Worm (Caenorhabditis elegans) whole organism, L3 larva: ENCODE measurements around the gene ZK829.9.

Experiments
- R02D3.7 ChIP-seq: fragments of 150-350 bp; optimal IDR thresholded peaks from 2 replicates; lab custom pipeline; 2014; ENCODE audit warnings: missing biosample characterization, missing genetic modification characterization
- ZK546.5 ChIP-seq: sonication (generic microtip); optimal IDR thresholded peaks from 2 replicates; lab custom pipeline; 2017; ENCODE audit warnings: missing biosample characterization, missing genetic modification characterization
- ama-1 ChIP-seq: fragments of 150-350 bp; optimal IDR thresholded peaks from 2 replicates; lab custom pipeline; 2018
- ceh-16 ChIP-seq: sonication (generic microtip); optimal IDR thresholded peaks from 2 replicates; lab custom pipeline; 2017; ENCODE audit warnings: missing biosample characterization, missing genetic modification characterization
- ceh-28 ChIP-seq: fragments of 150-350 bp; optimal IDR thresholded peaks from 2 replicates; lab custom pipeline; 2014; ENCODE audit warnings: missing biosample characterization, missing genetic modification reagents, missing genetic modification characterization
- ceh-82 ChIP-seq: fragments of 150-350 bp; optimal IDR thresholded peaks from 2 replicates; lab custom pipeline; 2014; ENCODE audit warnings: missing biosample characterization, missing genetic modification characterization
- ceh-9 ChIP-seq: sonication (generic microtip); optimal IDR thresholded peaks from 2 replicates; lab custom pipeline; 2018; ENCODE audit warnings: missing biosample characterization, missing genetic modification characterization
- daf-12 ChIP-seq: fragments of 150-350 bp; optimal IDR thresholded peaks from 2 replicates; lab custom pipeline; 2014; ENCODE audit warnings: missing biosample characterization, missing genetic modification reagents, missing genetic modification characterization
- elt-1 ChIP-seq: fragments of 150-350 bp; optimal IDR thresholded peaks from 2 replicates; lab custom pipeline; 2014; ENCODE audit warnings: missing biosample characterization, missing genetic modification characterization
- elt-2 ChIP-seq: sonication (generic microtip); optimal IDR thresholded peaks from 2 replicates; lab custom pipeline; 2016; ENCODE audit warnings: missing genetic modification reagents, mild to moderate bottlenecking, missing genetic modification characterization, missing compliant biosample characterization
- elt-3 ChIP-seq, 3 experiments: fragments of 150-350 bp in 1 of 3; sonication (generic microtip) in 2 of 3; optimal IDR thresholded peaks; 2 replicates in 2 of 3; 4 replicates in 1 of 3; lab custom pipeline; 2014 to 2017; ENCODE audit warnings: missing biosample characterization in 3 of 3, missing genetic modification characterization in 3 of 3
- fkh-2 ChIP-seq: fragments of 150-350 bp; optimal IDR thresholded peaks from 2 replicates; lab custom pipeline; 2014; ENCODE audit warnings: missing biosample characterization, missing genetic modification reagents, missing genetic modification characterization
- fos-1 ChIP-seq: fragments of 150-350 bp; optimal IDR thresholded peaks from 2 replicates; lab custom pipeline; 2014; ENCODE audit warnings: missing biosample characterization, missing genetic modification characterization
- jun-1 ChIP-seq: fragments of 150-350 bp; optimal IDR thresholded peaks from 2 replicates; lab custom pipeline; 2014; ENCODE audit warnings: missing biosample characterization, missing genetic modification reagents, missing genetic modification characterization
- lin-39 ChIP-seq: fragments of 150-350 bp; optimal IDR thresholded peaks from 2 replicates; lab custom pipeline; 2018; ENCODE audit warnings: missing biosample characterization, missing genetic modification reagents, missing genetic modification characterization
- lsy-12 ChIP-seq: sonication (generic microtip); optimal IDR thresholded peaks from 2 replicates; lab custom pipeline; 2016; ENCODE audit warnings: mild to moderate bottlenecking, missing genetic modification characterization, missing compliant biosample characterization
- mdl-1 ChIP-seq: fragments of 150-350 bp; optimal IDR thresholded peaks from 2 replicates; lab custom pipeline; 2014; ENCODE audit warnings: missing biosample characterization, missing genetic modification characterization
- mml-1 ChIP-seq: fragments of 150-350 bp; sonication (generic microtip); optimal IDR thresholded peaks from 3 replicates; lab custom pipeline; 2014; ENCODE audit warnings: missing biosample characterization, missing genetic modification characterization
- nfya-1 ChIP-seq: sonication (generic microtip); optimal IDR thresholded peaks from 2 replicates; lab custom pipeline; 2017; ENCODE audit warnings: missing genetic modification characterization, mild to moderate bottlenecking, missing compliant biosample characterization, antibody characterized with exemption, moderate library complexity; ENCODE audit not compliant: insufficient read depth
- nhr-11 ChIP-seq: fragments of 150-350 bp; optimal IDR thresholded peaks from 2 replicates; lab custom pipeline; 2014; ENCODE audit warnings: missing biosample characterization, missing genetic modification characterization
- nhr-12 ChIP-seq: fragments of 150-350 bp; optimal IDR thresholded peaks from 2 replicates; lab custom pipeline; 2014; ENCODE audit warnings: missing biosample characterization, missing genetic modification characterization
- nhr-25 ChIP-seq: sonication (generic microtip); optimal IDR thresholded peaks from 2 replicates; lab custom pipeline; 2017; ENCODE audit warnings: missing biosample characterization, missing genetic modification characterization
- nhr-28 ChIP-seq: fragments of 150-350 bp; optimal IDR thresholded peaks from 2 replicates; lab custom pipeline; 2014; ENCODE audit warnings: missing biosample characterization, missing genetic modification characterization
- nhr-43 ChIP-seq: sonication (generic microtip); optimal IDR thresholded peaks from 2 replicates; lab custom pipeline; 2016; ENCODE audit warnings: mild to moderate bottlenecking, missing genetic modification characterization, missing compliant biosample characterization; ENCODE audit not compliant: poor library complexity, severe bottlenecking
- nhr-67 ChIP-seq: fragments of 150-350 bp; optimal IDR thresholded peaks from 2 replicates; lab custom pipeline; 2014; ENCODE audit warnings: missing biosample characterization, missing genetic modification characterization
- nhr-76 ChIP-seq: fragments of 150-350 bp; sonication (generic microtip); optimal IDR thresholded peaks from 5 replicates; lab custom pipeline; 2014; ENCODE audit warnings: missing biosample characterization, missing genetic modification characterization
- pha-4 ChIP-seq: fragments of 150-350 bp; optimal IDR thresholded peaks from 2 replicates; lab custom pipeline; 2014; ENCODE audit warnings: missing biosample characterization, missing genetic modification reagents, missing genetic modification characterization
- pqm-1 ChIP-seq: fragments of 150-350 bp; optimal IDR thresholded peaks from 2 replicates; lab custom pipeline; 2017; ENCODE audit warnings: missing biosample characterization, missing genetic modification characterization, inconsistent platforms
- skn-1 ChIP-seq: fragments of 150-350 bp; optimal IDR thresholded peaks from 2 replicates; lab custom pipeline; 2014; ENCODE audit warnings: missing biosample characterization, missing genetic modification characterization
- snpc-4 ChIP-seq: fragments of 150-350 bp; optimal IDR thresholded peaks from 2 replicates; lab custom pipeline; 2014; ENCODE audit warnings: missing biosample characterization, missing genetic modification characterization
- tbx-2 ChIP-seq: sonication (generic microtip); optimal IDR thresholded peaks from 2 replicates; lab custom pipeline; 2016; ENCODE audit warnings: mild to moderate bottlenecking, missing genetic modification characterization, missing compliant biosample characterization
- unc-62 ChIP-seq: fragments of 150-350 bp; sonication (generic microtip); optimal IDR thresholded peaks from 4 replicates; lab custom pipeline; 2014; ENCODE audit warnings: missing biosample characterization, missing genetic modification reagents, missing genetic modification characterization
- ztf-11 ChIP-seq: fragments of 150-350 bp; optimal IDR thresholded peaks from 2 replicates; lab custom pipeline; 2014; ENCODE audit warnings: missing biosample characterization, missing genetic modification characterization
- ztf-4 ChIP-seq: fragments of 150-350 bp; optimal IDR thresholded peaks from 2 replicates; lab custom pipeline; 2014; ENCODE audit warnings: missing biosample characterization, missing genetic modification characterization

ZK829.9 gene

ce11 chrIV:11970171-11970570, at the start of gene ZK829.9:
Gene ZK829.9 (plus strand): TSS chrIV:11970534.
- TF ChIP-seq nhr-76 (tag; lab: Kevin White, UChicago), result no peak
- no peak for TF ChIP-seq ama-1
- no peak for TF ChIP-seq lsy-12
- TF ChIP-seq daf-12 (tag; lab: Kevin White, UChicago), result no peak
- TF ChIP-seq ceh-16 (tag; lab: Kevin White, UChicago), result no peak
- no peak for TF ChIP-seq fos-1 (tag; lab: Kevin White, UChicago)
- no peak for TF ChIP-seq ztf-11 (tag; lab: Kevin White, UChicago)
- no peak for TF ChIP-seq elt-3 (tag; optimal IDR thresholded peaks at IDR 0.05; lab: Kevin White, UChicago)
- no peak for TF ChIP-seq pqm-1 (tag; lab: Kevin White, UChicago)
- no peak for TF ChIP-seq nhr-12
- no peak for TF ChIP-seq ceh-9 (tag; lab: Kevin White, UChicago)
- TF ChIP-seq unc-62, result no peak
- TF ChIP-seq ZK546.5 (tag; lab: Kevin White, UChicago), result no peak
- no peak for TF ChIP-seq nhr-43 (tag; lab: Kevin White, UChicago)

- TF ChIP-seq skn-1 (tag; lab: Kevin White, UChicago), result no peak
- no peak for TF ChIP-seq ceh-82 (tag; lab: Kevin White, UChicago)
- no peak for TF ChIP-seq ztf-11 (tag; lab: Kevin White, UChicago)
- TF ChIP-seq nhr-25 (tag; lab: Kevin White, UChicago), result no peak
- no peak for TF ChIP-seq nhr-76 (tag; lab: Kevin White, UChicago)
- TF ChIP-seq nhr-12, result no peak
- no peak for TF ChIP-seq nhr-67 (tag; lab: Kevin White, UChicago)
- TF ChIP-seq ztf-4 (tag; lab: Kevin White, UChicago), result no peak
- TF ChIP-seq nhr-11 (tag; lab: Kevin White, UChicago), result no peak
- TF ChIP-seq nhr-28 (tag; lab: Kevin White, UChicago), result no peak
- TF ChIP-seq nfya-1, result no peak
- TF ChIP-seq R02D3.7 (tag; lab: Kevin White, UChicago), result no peak
- no peak for TF ChIP-seq lin-39 (tag; lab: Kevin White, UChicago)
- TF ChIP-seq elt-2 (tag; lab: Kevin White, UChicago), result no peak
- TF ChIP-seq ceh-28, result no peak
- TF ChIP-seq mml-1 (tag; lab: Kevin White, UChicago), result no peak
- TF ChIP-seq, all 47 proteins: peak for 0
Measured at ce11 chrIV:11922011-11922410, 48.3 kb upstream of the ZK829.9 start, which contains the start of gene ZK822.1. Gene ZK822.1 (minus strand): TSS chrIV:11922131.

ce11 chrIV:11923074-11923473, 47.3 kb upstream of the ZK829.9 start, which contains the start of gene srlf-31:
Gene srlf-31 (minus strand): TSS chrIV:11923174.
- TF ChIP-seq skn-1 (tag; lab: Kevin White, UChicago), result no peak
- no peak for TF ChIP-seq mml-1 (tag; lab: Kevin White, UChicago)
- TF ChIP-seq fkh-2 (tag; lab: Kevin White, UChicago), result no peak
- TF ChIP-seq jun-1 (tag; lab: Kevin White, UChicago), result no peak
- TF ChIP-seq snpc-4 (tag; lab: Kevin White, UChicago), result no peak
- TF ChIP-seq tbx-2 (tag; lab: Kevin White, UChicago), result no peak
- TF ChIP-seq elt-1 (tag; lab: Kevin White, UChicago), result no peak
- TF ChIP-seq nhr-12, result no peak
- TF ChIP-seq ceh-9 (tag; lab: Kevin White, UChicago), result no peak

ce11 chrIV:11924092-11924491, 46.2 kb upstream of the ZK829.9 start:
- no peak for TF ChIP-seq nhr-28 (tag; lab: Kevin White, UChicago)
- no peak for TF ChIP-seq nhr-11 (tag; lab: Kevin White, UChicago)
- no peak for TF ChIP-seq snpc-4 (tag; lab: Kevin White, UChicago)
- no peak for TF ChIP-seq R02D3.7 (tag; lab: Kevin White, UChicago)
- no peak for TF ChIP-seq ceh-9 (tag; lab: Kevin White, UChicago)
- TF ChIP-seq ZK546.5 (tag; lab: Kevin White, UChicago), result no peak
- TF ChIP-seq fkh-2 (tag; lab: Kevin White, UChicago), result no peak
- no peak for TF ChIP-seq pha-4 (tag; lab: Kevin White, UChicago)
- TF ChIP-seq ceh-28, result no peak
- no peak for TF ChIP-seq lsy-12
- TF ChIP-seq ama-1, result no peak
- no peak for TF ChIP-seq nhr-25 (tag; lab: Kevin White, UChicago)
- TF ChIP-seq elt-3 (tag; optimal IDR thresholded peaks at IDR 0.05; lab: Kevin White, UChicago), result no peak
- no peak for TF ChIP-seq ceh-82 (tag; lab: Kevin White, UChicago)
- TF ChIP-seq pqm-1 (tag; lab: Kevin White, UChicago), result no peak
- no peak for TF ChIP-seq mdl-1 (tag; lab: Kevin White, UChicago)
- TF ChIP-seq nhr-43 (tag; lab: Kevin White, UChicago), result no peak
- no peak for TF ChIP-seq nhr-12
